Fruit fly (Drosophila melanogaster): ENCODE data around the gene slou.

DNA sequence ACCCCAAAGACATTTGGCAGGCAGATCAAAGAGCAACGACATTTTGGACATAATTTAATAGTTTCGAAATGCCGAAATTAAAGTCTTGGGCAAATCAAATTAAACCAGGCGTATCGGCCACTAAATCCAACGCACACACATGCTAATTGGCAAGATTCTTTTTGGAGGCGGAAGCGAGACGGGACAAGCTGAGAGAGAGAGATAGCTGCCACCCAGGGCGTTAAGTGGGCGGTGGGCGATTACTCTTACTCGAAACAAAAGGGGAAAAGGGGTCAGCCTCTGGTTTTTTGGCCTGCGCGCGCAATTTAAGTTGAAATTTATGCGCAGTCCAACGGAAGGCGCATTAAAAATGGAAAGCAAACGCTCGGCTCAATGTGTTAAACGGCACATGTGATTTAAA, 6.3 kb upstream of the slou start:
- TF ChIP-seq CTCF (optimal IDR thresholded peaks at IDR 0.05) (no peak), CG8478 (optimal IDR thresholded peaks at IDR 0.05) (no peak)
